Fruit fly (Drosophila melanogaster): ENCODE data around the gene CG9922.

Gene CG9922

DNA sequence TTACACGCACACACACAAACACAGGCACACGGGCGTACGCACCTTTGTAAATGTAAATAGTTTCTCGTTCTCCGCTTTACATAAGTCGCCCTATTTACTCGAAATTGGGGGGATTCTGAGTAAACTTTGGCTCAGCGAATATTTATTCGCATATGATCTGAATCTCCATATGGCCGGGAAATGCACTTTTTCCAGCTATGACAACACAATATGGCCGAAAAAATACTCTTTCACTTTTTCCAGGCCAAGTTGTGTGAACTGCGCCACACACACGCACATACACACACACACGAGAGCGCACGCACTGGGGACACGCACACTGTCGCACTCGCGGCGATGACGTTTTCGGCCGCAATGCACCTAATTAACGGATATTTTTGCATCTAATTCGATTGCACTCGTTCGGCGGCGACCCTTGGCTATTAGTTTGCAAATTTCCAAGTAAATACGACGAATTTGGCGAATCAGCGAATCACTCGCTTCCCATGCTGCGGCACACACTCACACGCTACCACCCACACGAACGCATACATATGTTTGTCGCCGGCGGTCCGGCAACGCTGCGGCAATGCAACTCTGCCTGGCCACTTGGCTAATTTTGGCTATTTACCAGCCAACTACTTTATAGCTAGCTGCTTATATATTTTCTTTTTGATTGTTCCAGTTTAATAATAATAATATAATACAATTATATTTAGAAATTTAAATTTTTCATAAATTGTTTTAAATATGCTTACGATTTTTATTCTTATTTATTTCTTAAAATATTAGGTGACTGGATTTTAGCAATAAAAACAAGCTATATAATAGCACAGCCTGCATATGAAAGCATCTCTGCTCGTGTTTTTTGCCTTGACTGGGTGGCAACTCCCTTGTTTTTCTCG, 4.4 kb downstream of the CG9922 start, which contains the start of the genes rdx and CG3061 (continued):
- TF ChIP-seq Fer1 (GFP tag; optimal IDR thresholded peaks at IDR 0.05): peak; percentile 31
- TF ChIP-seq Ets65A (GFP tag): peak; percentile 59
- peak; percentile 58 for TF ChIP-seq CG16815 (GFP tag; optimal IDR thresholded peaks at IDR 0.05)
- no peak for TF ChIP-seq CG2199 (GFP tag; IDR thresholded peaks at IDR 0.05)
- TF ChIP-seq CrebB (tag; optimal IDR thresholded peaks at IDR 0.05): no peak
- TF ChIP-seq HLH3B (GFP tag; IDR thresholded peaks at IDR 0.05): no peak
- TF ChIP-seq CG12104 (GFP tag; optimal IDR thresholded peaks at IDR 0.05): peak; percentile 53
- peak; percentile 66 for TF ChIP-seq CG10267 (tag; optimal IDR thresholded peaks at IDR 0.05)
- peak; percentile 26 for TF ChIP-seq CG1233 (GFP tag; optimal IDR thresholded peaks at IDR 0.05)
- no peak for TF ChIP-seq Doc2 (GFP tag; IDR thresholded peaks at IDR 0.05)
- TF ChIP-seq Lpt (GFP tag; optimal IDR thresholded peaks at IDR 0.05): no peak
- peak; percentile 91 for TF ChIP-seq row (GFP tag; IDR thresholded peaks at IDR 0.05)
- TF ChIP-seq CG9609 (GFP tag; optimal IDR thresholded peaks at IDR 0.05): no peak
- TF ChIP-seq CG1647 (GFP tag; optimal IDR thresholded peaks at IDR 0.05): no peak
- no peak for TF ChIP-seq CG11560 (tag; IDR thresholded peaks at IDR 0.05)
- TF ChIP-seq h (optimal IDR thresholded peaks at IDR 0.05): no peak
- TF ChIP-seq CG6689 (GFP tag; IDR thresholded peaks at IDR 0.05): peak; percentile 19; the same call in 1 of the 2 replicates
- no peak for TF ChIP-seq lbe (GFP tag; optimal IDR thresholded peaks at IDR 0.05)
- TF ChIP-seq CG10565 (GFP tag; optimal IDR thresholded peaks at IDR 0.05): no peak
- TF ChIP-seq CG3407 (GFP tag; optimal IDR thresholded peaks at IDR 0.05): peak; percentile 32
- TF ChIP-seq MESR4 (GFP tag; optimal IDR thresholded peaks at IDR 0.05): peak; percentile 93
- TF ChIP-seq trem (tag; optimal IDR thresholded peaks at IDR 0.05): peak; percentile 71
- TF ChIP-seq Hr39 (optimal IDR thresholded peaks at IDR 0.05): no peak
- peak; percentile 30 for TF ChIP-seq unpg (GFP tag; optimal IDR thresholded peaks at IDR 0.05)
- TF ChIP-seq dpn (GFP tag; optimal IDR thresholded peaks at IDR 0.05): peak in 1 of 2 experiments; percentile 48
- TF ChIP-seq NC2β (GFP tag; optimal IDR thresholded peaks at IDR 0.05): no peak
- TF ChIP-seq BtbVII (GFP tag; optimal IDR thresholded peaks at IDR 0.05): no peak
- no peak for TF ChIP-seq shn (GFP tag; optimal IDR thresholded peaks at IDR 0.05)
- TF ChIP-seq bsh (GFP tag; optimal IDR thresholded peaks at IDR 0.05): peak in 1 of 2 experiments; percentile 22
- peak; percentile 86 for TF ChIP-seq nmo (GFP tag; optimal IDR thresholded peaks at IDR 0.05)
- peak; percentile 33 for TF ChIP-seq tap (tag; optimal IDR thresholded peaks at IDR 0.05)
- no peak for TF ChIP-seq org-1 (GFP tag; optimal IDR thresholded peaks at IDR 0.05)
- TF ChIP-seq CG2678 (tag; optimal IDR thresholded peaks at IDR 0.05): peak; percentile 76
- TF ChIP-seq nerfin-2 (GFP tag; IDR thresholded peaks at IDR 0.05; ENCODE audit: partially characterized antibody): no peak
- TF ChIP-seq CG8359 (GFP tag; optimal IDR thresholded peaks at IDR 0.05; ENCODE audit: borderline replicate concordance): no peak
- TF ChIP-seq pnt (GFP tag; optimal IDR thresholded peaks at IDR 0.05): no peak
- peak; percentile 29 for TF ChIP-seq gcm (GFP tag; optimal IDR thresholded peaks at IDR 0.05)
- TF ChIP-seq lov (optimal IDR thresholded peaks at IDR 0.05): no peak
- no peak for TF ChIP-seq lov (GFP tag; IDR thresholded peaks at IDR 0.05)
- TF ChIP-seq vfl (GFP tag; optimal IDR thresholded peaks at IDR 0.05): no peak
- no peak for TF ChIP-seq jing (GFP tag; optimal IDR thresholded peaks at IDR 0.05)
- no peak for TF ChIP-seq CG7786 (GFP tag; optimal IDR thresholded peaks at IDR 0.05)
- TF ChIP-seq CG18476 (GFP tag; optimal IDR thresholded peaks at IDR 0.05): no peak
- TF ChIP-seq CG12391 (tag; optimal IDR thresholded peaks at IDR 0.05): peak; percentile 81
- TF ChIP-seq Awh (GFP tag; IDR thresholded peaks at IDR 0.05): no peak
- TF ChIP-seq gsb (GFP tag; IDR thresholded peaks at IDR 0.05): no peak
- no peak for TF ChIP-seq pfk (GFP tag; optimal IDR thresholded peaks at IDR 0.05)
- peak; percentile 45 for TF ChIP-seq Sin3A (optimal IDR thresholded peaks at IDR 0.05)
- peak; percentile 5 for TF ChIP-seq CG3065 (GFP tag; optimal IDR thresholded peaks at IDR 0.05)
- no peak for TF ChIP-seq CG12744 (GFP tag; optimal IDR thresholded peaks at IDR 0.05)
- peak; percentile 47 for TF ChIP-seq BEAF-32 (GFP tag; optimal IDR thresholded peaks at IDR 0.05)
